Worm (Caenorhabditis elegans) whole organism, L4 larva: ENCODE results near the gene pyr-1.

ENCODE experiments used
- R02D3.7 ChIP-seq: fragments of 150-350 bp; sonication (generic microtip); optimal IDR thresholded peaks from 3 replicates; lab custom pipeline; 2014; ENCODE audit warnings: missing biosample characterization, missing genetic modification characterization
- ceh-20 ChIP-seq: fragments of 200-800 bp; sonication (Bioruptor generic); IDR thresholded peaks from 2 replicates; pipeline ENCODE4 v1.3.6; 2022; ENCODE audit warnings: missing genetic modification reagents, missing genetic modification characterization, missing compliant biosample characterization
- dve-1 ChIP-seq: sonication (generic microtip); optimal IDR thresholded peaks from 2 replicates; lab custom pipeline; 2017; ENCODE audit warnings: antibody characterized with exemption, mild to moderate bottlenecking, missing genetic modification characterization, missing compliant biosample characterization; ENCODE audit not compliant: insufficient read depth
- fos-1 ChIP-seq: fragments of 150-350 bp; optimal IDR thresholded peaks from 2 replicates; lab custom pipeline; 2014; ENCODE audit warnings: missing biosample characterization, missing genetic modification characterization
- nhr-237 ChIP-seq: sonication (generic microtip); optimal IDR thresholded peaks from 2 replicates; lab custom pipeline; 2017; ENCODE audit warnings: missing biosample characterization, missing genetic modification characterization
- snpc-4 ChIP-seq: fragments of 150-350 bp; optimal IDR thresholded peaks from 2 replicates; lab custom pipeline; 2014; ENCODE audit warnings: missing biosample characterization, missing genetic modification characterization
- unc-130 ChIP-seq: sonication (generic microtip); optimal IDR thresholded peaks from 2 replicates; lab custom pipeline; 2016; ENCODE audit warnings: missing genetic modification reagents, missing genetic modification characterization, missing compliant biosample characterization
- zag-1 ChIP-seq: fragments of 150-350 bp; optimal IDR thresholded peaks from 2 replicates; lab custom pipeline; 2014; ENCODE audit warnings: missing biosample characterization, missing genetic modification characterization

DNA sequence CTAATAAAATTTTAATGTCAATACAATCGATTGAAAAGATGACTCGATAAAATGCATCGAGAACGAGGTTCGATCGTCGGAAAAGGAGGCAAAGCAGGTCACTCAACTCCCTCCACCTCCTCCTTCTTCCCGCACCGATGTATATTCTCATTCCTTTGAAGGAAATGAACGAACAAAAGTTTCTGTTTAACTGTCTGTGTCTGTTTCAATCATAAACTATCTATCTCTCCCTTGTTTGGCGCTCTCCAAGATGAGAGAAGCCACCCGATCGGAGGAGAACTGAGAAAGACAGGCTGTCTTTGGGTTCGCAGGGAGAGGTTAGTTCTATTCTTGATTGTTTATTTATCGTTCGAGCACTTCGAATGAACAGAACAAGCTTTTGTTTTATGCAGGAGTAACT lies 9.8 kb upstream of the pyr-1 start, which contains the start of gene D2085.7:
- TF ChIP-seq R02D3.7 (tag; lab: Kevin White, UChicago), result no peak
- TF ChIP-seq unc-130 (GFP tag; lab: Kevin White, UChicago), result no peak
- TF ChIP-seq nhr-237, result no peak
- no peak for TF ChIP-seq snpc-4 (tag; lab: Kevin White, UChicago)
- TF ChIP-seq dve-1 (tag; lab: Kevin White, UChicago), result peak; percentile 9
- TF ChIP-seq fos-1, result no peak
- no peak for TF ChIP-seq zag-1 (tag; lab: Kevin White, UChicago)
- TF ChIP-seq ceh-20 (GFP tag; lab: Robert Waterston, UW), result no peak
